Worm (Caenorhabditis elegans) whole organism, mixed stage, embryonic: ENCODE measurements around the gene nhr-221.

ENCODE experiments used
- ces-1 ChIP-seq: fragments of 150-350 bp; optimal IDR thresholded peaks from 2 replicates; lab custom pipeline; 2014; ENCODE audit warnings: missing biosample characterization, missing genetic modification reagents, missing genetic modification characterization
- lsy-2 ChIP-seq: fragments of 150-350 bp; optimal IDR thresholded peaks from 2 replicates; lab custom pipeline; 2014; ENCODE audit warnings: missing biosample characterization, missing genetic modification characterization
- mep-1 ChIP-seq: fragments of 150-350 bp; optimal IDR thresholded peaks from 2 replicates; lab custom pipeline; 2017; ENCODE audit warnings: missing biosample characterization, missing genetic modification reagents, missing genetic modification characterization, inconsistent platforms
- nhr-237 ChIP-seq: fragments of 150-350 bp; optimal IDR thresholded peaks from 2 replicates; lab custom pipeline; 2014; ENCODE audit warnings: missing biosample characterization, missing genetic modification characterization
- nhr-28 ChIP-seq: fragments of 150-350 bp; optimal IDR thresholded peaks from 2 replicates; lab custom pipeline; 2014; ENCODE audit warnings: missing biosample characterization, missing genetic modification characterization
- nhr-76 ChIP-seq: sonication (generic microtip); optimal IDR thresholded peaks from 2 replicates; lab custom pipeline; 2017; ENCODE audit warnings: missing biosample characterization, missing genetic modification characterization
- sptf-1 ChIP-seq: sonication (generic microtip); optimal IDR thresholded peaks from 2 replicates; lab custom pipeline; 2017; ENCODE audit warnings: mild to moderate bottlenecking, missing genetic modification characterization, moderate library complexity, missing compliant biosample characterization
- unc-39 ChIP-seq: fragments of 150-350 bp; optimal IDR thresholded peaks from 2 replicates; lab custom pipeline; 2014; ENCODE audit warnings: missing biosample characterization, missing genetic modification characterization
- unc-62 ChIP-seq: fragments of 150-350 bp; optimal IDR thresholded peaks from 2 replicates; lab custom pipeline; 2014; ENCODE audit warnings: missing biosample characterization, missing genetic modification reagents, missing genetic modification characterization
- ztf-11 ChIP-seq: fragments of 150-350 bp; optimal IDR thresholded peaks from 2 replicates; lab custom pipeline; 2014; ENCODE audit warnings: missing biosample characterization, missing genetic modification characterization

- TF ChIP-seq unc-62 (GFP tag; lab: Kevin White, UChicago) (no peak), ztf-11 (no peak), ces-1 (no peak), unc-39 (tag; lab: Kevin White, UChicago) (no peak), sptf-1 (no peak), mep-1 (tag; lab: Kevin White, UChicago) (no peak), nhr-28 (tag; lab: Kevin White, UChicago) (no peak), nhr-237 (tag; lab: Kevin White, UChicago) (no peak), nhr-76 (tag; lab: Kevin White, UChicago) (no peak), lsy-2 (tag; lab: Kevin White, UChicago) (no peak)
Measured at ce11 chrV:3486857-3487256, 48.3 kb downstream of the nhr-221 start, which contains the start of gene srbc-32.
